Worm (Caenorhabditis elegans) whole organism, midembryonic: ENCODE measurements around the gene lars-1.

Source experiments
- T22C8.4 ChIP-seq: fragments of 200-800 bp; sonication (Bioruptor generic); IDR thresholded peaks from 2 replicates; pipeline ENCODE4 v1.3.6; 2022; ENCODE audit warnings: missing genetic modification characterization, missing compliant biosample characterization
- cog-1 ChIP-seq: sonication (generic microtip); optimal IDR thresholded peaks from 2 replicates; lab custom pipeline; 2016; ENCODE audit warnings: missing genetic modification characterization, missing compliant biosample characterization
- flt-1 ChIP-seq: fragments of 200-800 bp; sonication (Bioruptor generic); IDR thresholded peaks from 2 replicates; pipeline ENCODE4 v1.3.6; 2022; ENCODE audit warnings: missing genetic modification characterization, missing compliant biosample characterization
- klf-2 ChIP-seq: fragments of 200-800 bp; sonication (Bioruptor generic); conservative IDR thresholded peaks from 2 replicates; pipeline ENCODE4 v1.3.6; 2022; ENCODE audit warnings: missing genetic modification reagents, missing genetic modification characterization, missing compliant biosample characterization
- med-1 ChIP-seq: sonication (generic microtip); optimal IDR thresholded peaks from 2 replicates; lab custom pipeline; 2017; ENCODE audit warnings: missing genetic modification characterization, mild to moderate bottlenecking, missing compliant biosample characterization, antibody characterized with exemption, missing genetic modification reagents; ENCODE audit not compliant: insufficient read depth
- ref-1 ChIP-seq: fragments of 200-800 bp; sonication (Bioruptor generic); conservative IDR thresholded peaks from 2 replicates; pipeline ENCODE4 v1.3.6; 2022; ENCODE audit warnings: missing genetic modification reagents, missing genetic modification characterization, missing compliant biosample characterization
- tab-1 ChIP-seq: fragments of 200-800 bp; sonication (Bioruptor generic); IDR thresholded peaks from 2 replicates; pipeline ENCODE4 v1.3.6; 2022; ENCODE audit warnings: missing genetic modification characterization, missing compliant biosample characterization
- ztf-23 ChIP-seq: fragments of 200-800 bp; sonication (Bioruptor generic); IDR thresholded peaks from 2 replicates; pipeline ENCODE4 v1.3.6; 2022; ENCODE audit warnings: missing genetic modification reagents, missing genetic modification characterization, missing compliant biosample characterization
- ztf-29 ChIP-seq: fragments of 200-800 bp; sonication (Bioruptor generic); IDR thresholded peaks from 2 replicates; pipeline ENCODE4 v1.3.6; 2022; ENCODE audit warnings: missing genetic modification reagents, missing genetic modification characterization, missing compliant biosample characterization

- TF ChIP-seq flt-1 (GFP tag; lab: Robert Waterston, UW) = no peak
- no peak for TF ChIP-seq ztf-29 (GFP tag; lab: Robert Waterston, UW)
- no peak for TF ChIP-seq klf-2 (GFP tag; lab: Robert Waterston, UW)
- no peak for TF ChIP-seq med-1
- no peak for TF ChIP-seq T22C8.4 (GFP tag; lab: Robert Waterston, UW)
- no peak for TF ChIP-seq ztf-23
- TF ChIP-seq cog-1 (tag; lab: Kevin White, UChicago) = no peak
- TF ChIP-seq tab-1 (GFP tag; lab: Robert Waterston, UW) = no peak
- TF ChIP-seq ref-1 (GFP tag; lab: Robert Waterston, UW) = no peak
Measured at ce11 chrIII:4166745-4167144, 19.9 kb downstream of the lars-1 start, which contains the start of gene rnf-5.
